Fruit fly (Drosophila melanogaster): ENCODE measurements around the gene dar1.

dm6 chr3L:3678375-3678774 lies 52.2 kb downstream of the dar1 start:
- TF ChIP-seq br (GFP tag; optimal IDR thresholded peaks at IDR 0.05) (no peak), dmrt93B (GFP tag; optimal IDR thresholded peaks at IDR 0.05) (no peak), GATAd (GFP tag; optimal IDR thresholded peaks at IDR 0.05) (no peak), sage (GFP tag; optimal IDR thresholded peaks at IDR 0.05) (no peak), brk (GFP tag; optimal IDR thresholded peaks at IDR 0.05) (no peak), usp (GFP tag; optimal IDR thresholded peaks at IDR 0.05) (no peak), psq (GFP tag; optimal IDR thresholded peaks at IDR 0.05) (no peak), Abd-B (GFP tag; optimal IDR thresholded peaks at IDR 0.05) (no peak), lola (GFP tag; optimal IDR thresholded peaks at IDR 0.05) (no peak)
